Worm (Caenorhabditis elegans): ENCODE data around the gene sra-4.

DNA sequence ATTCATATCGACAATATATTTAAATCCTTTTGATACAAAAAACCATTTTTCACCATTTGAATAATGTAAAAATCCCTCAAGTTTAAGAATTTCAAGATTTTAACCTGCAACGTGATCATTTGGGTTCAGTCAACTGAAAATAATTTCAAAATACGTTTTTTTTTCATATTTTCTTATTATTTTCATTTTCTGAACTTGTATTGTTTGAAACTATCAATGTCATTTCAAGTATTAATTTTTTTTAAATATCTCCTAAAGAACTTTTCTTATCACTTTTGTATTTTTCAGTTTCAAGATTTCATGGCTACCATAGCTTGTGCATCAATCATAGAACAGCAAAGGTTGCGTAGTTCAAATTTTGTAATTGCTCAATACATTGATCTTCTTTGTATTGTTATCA is 10.7 kb downstream of the sra-4 start, which contains the start of gene sra-9:
- TF ChIP-seq ces-1 (GFP tag; optimal IDR thresholded peaks at IDR 0.05) (no peak), sptf-1 (tag; optimal IDR thresholded peaks at IDR 0.05) (no peak), blmp-1 (tag; optimal IDR thresholded peaks at IDR 0.05) (no peak), unc-62 (GFP tag; optimal IDR thresholded peaks at IDR 0.05) (no peak), ham-2 (GFP tag; optimal IDR thresholded peaks at IDR 0.05) (no peak), M03D4.4 (tag; optimal IDR thresholded peaks at IDR 0.05) (no peak), nhr-237 (tag; optimal IDR thresholded peaks at IDR 0.05) (no peak), lsy-2 (tag; optimal IDR thresholded peaks at IDR 0.05) (no peak)

Measured in whole organism, mixed stage, embryonic.